Fruit fly (Drosophila melanogaster) whole organism, embryonic: ENCODE results near the gene CG42488.

ENCODE experiments used
- Blimp-1 ChIP-seq: fragments of 200-800 bp; sonication (Bioruptor generic); optimal IDR thresholded peaks from 3 replicates; lab custom pipeline; 2018; ENCODE audit warnings: missing biosample characterization, missing genetic modification characterization, mild to moderate bottlenecking, moderate library complexity, missing genetic modification reagents
- Hey ChIP-seq: fragments of 200-800 bp; sonication (Bioruptor generic); optimal IDR thresholded peaks from 3 replicates; lab custom pipeline; 2018; ENCODE audit warnings: missing biosample characterization, mild to moderate bottlenecking, missing genetic modification characterization
- gfzf ChIP-seq: fragments of 200-800 bp; sonication (Bioruptor generic); optimal IDR thresholded peaks from 2 replicates; lab custom pipeline; 2016; ENCODE audit warnings: missing biosample characterization, mild to moderate bottlenecking, missing genetic modification characterization, moderate library complexity

DNA sequence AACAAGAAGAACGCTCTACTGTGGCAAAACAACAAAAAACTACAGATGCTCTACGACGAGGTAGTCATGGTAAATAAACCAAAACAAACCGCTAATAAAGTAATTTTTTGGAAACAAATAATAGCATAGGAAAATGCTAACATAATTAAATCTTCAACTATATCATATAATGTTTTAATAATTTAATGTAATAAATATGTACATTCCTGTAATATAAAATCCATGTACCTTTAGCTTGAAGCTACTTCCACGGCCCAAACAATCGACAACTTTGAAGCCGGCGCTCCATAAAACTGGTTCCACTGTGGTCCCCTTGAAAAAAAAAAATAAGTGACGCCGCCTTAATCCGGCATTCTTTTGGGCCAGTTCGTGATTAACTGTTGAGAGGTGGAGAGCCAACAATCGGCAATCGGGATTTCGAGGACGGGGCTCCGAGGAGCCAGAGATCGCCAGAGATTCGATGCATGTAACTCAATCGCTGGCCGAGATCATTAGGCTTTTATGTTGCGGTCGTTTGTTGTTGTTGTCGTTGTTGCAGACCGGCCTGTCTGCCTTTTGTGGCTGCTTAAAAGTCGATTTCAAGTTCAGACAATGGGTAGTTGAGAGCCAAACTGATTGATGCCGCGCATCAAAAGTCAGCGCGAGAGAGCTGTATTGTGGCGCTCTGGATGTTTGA is 20.1 kb upstream of the CG42488 start:
- TF ChIP-seq Blimp-1 (GFP tag; lab: Kevin White, UChicago) (peak; percentile 36), Hey (tag; lab: Kevin White, UChicago) (no peak), gfzf (GFP tag; lab: Kevin White, UChicago) (no peak)
